Worm (Caenorhabditis elegans): ENCODE data around the gene W07G4.2.

- TF ChIP-seq flt-1 (GFP tag; IDR thresholded peaks at IDR 0.05) (no peak), ref-1 (GFP tag; conservative IDR thresholded peaks at IDR 0.05) (no peak)
Observed at ce11 chrV:13070278-13070677, 33.9 kb upstream of the W07G4.2 start.

Measured in whole organism, midembryonic.